Fruit fly (Drosophila melanogaster) whole organism, pupa: ENCODE data around the gene anchor.
A peak's percentile ranks its signal among the peaks of the same experiment; 100 is the strongest.

Source experiments
- CG10348 ChIP-seq: fragments of 200-800 bp; sonication (Bioruptor generic); IDR thresholded peaks from 2 replicates; pipeline ENCODE4 v1.3.6; 2022; ENCODE audit warnings: missing biosample characterization, missing genetic modification characterization
- CG13204 ChIP-seq: fragments of 200-800 bp; sonication (Bioruptor generic); optimal IDR thresholded peaks from 2 replicates; lab custom pipeline; 2018; ENCODE audit warnings: missing biosample characterization, mild to moderate bottlenecking, missing genetic modification characterization, moderate library complexity
- CG32121 ChIP-seq: fragments of 200-800 bp; sonication (Bioruptor generic); IDR thresholded peaks from 2 replicates; pipeline ENCODE4 v1.3.6; 2022; ENCODE audit warnings: missing biosample characterization, missing genetic modification characterization
- CG8301 ChIP-seq: fragments of 200-800 bp; sonication (Bioruptor generic); optimal IDR thresholded peaks from 2 replicates; lab custom pipeline; 2018; ENCODE audit warnings: missing biosample characterization, mild to moderate bottlenecking, missing genetic modification characterization
- D1 ChIP-seq: fragments of 200-800 bp; sonication (Bioruptor generic); optimal IDR thresholded peaks from 2 replicates; lab custom pipeline; 2018; ENCODE audit warnings: missing biosample characterization, mild to moderate bottlenecking, missing genetic modification characterization, moderate library complexity
- EcR ChIP-seq: fragments of 200-800 bp; sonication (Bioruptor generic); optimal IDR thresholded peaks from 3 replicates; lab custom pipeline; 2019; ENCODE audit warnings: missing biosample characterization, missing genetic modification characterization, mild to moderate bottlenecking, moderate library complexity, missing genetic modification reagents
- Pif1A ChIP-seq: fragments of 200-800 bp; sonication (Bioruptor generic); optimal IDR thresholded peaks from 3 replicates; lab custom pipeline; 2016; ENCODE audit warnings: missing biosample characterization, missing genetic modification characterization
- Pif1B ChIP-seq: fragments of 200-800 bp; sonication (Bioruptor generic); optimal IDR thresholded peaks from 3 replicates; lab custom pipeline; 2016; ENCODE audit warnings: missing biosample characterization, missing genetic modification characterization
- rn ChIP-seq: fragments of 200-800 bp; sonication (Bioruptor generic); IDR thresholded peaks from 2 replicates; pipeline ENCODE4 v1.3.6; 2022; ENCODE audit warnings: missing biosample characterization, missing genetic modification characterization

The anchor gene

dm6 chr3L:17668945-17669779, 47.5 kb downstream of the anchor start, which contains the start of gene Crtc:
Crtc (minus strand) TSS chr3L:17669234.
- no peak for TF ChIP-seq CG10348
- no peak for TF ChIP-seq rn (GFP tag; lab: Robert Waterston, UW)
- peak; percentile 13 for TF ChIP-seq EcR (GFP tag; lab: Kevin White, UChicago)
- TF ChIP-seq D1 (tag; lab: Kevin White, UChicago) = peak; percentile 51
- TF ChIP-seq Pif1A (GFP tag; lab: Kevin White, UChicago) = peak; percentile 12

- TF ChIP-seq CG32121 (GFP tag; lab: Robert Waterston, UW) = no peak
Observed at dm6 chr3L:17671322-17671721, 49.7 kb downstream of the anchor start, which contains the start of gene CG34251. CG34251 (plus strand) TSS chr3L:17671622.

dm6 chr3L:17671768-17672167, 50.1 kb downstream of the anchor start:
- TF ChIP-seq Pif1B (GFP tag; lab: Kevin White, UChicago) (no peak), CG8301 (no peak), CG13204 (GFP tag; lab: Kevin White, UChicago) (no peak)
- TF ChIP-seq, all 21 proteins: peak for 0
